Worm (Caenorhabditis elegans) whole organism, early embryonic: ENCODE data around the gene srxa-15.

ENCODE experiments used
- aly-1 ChIP-seq: sonication (generic microtip); optimal IDR thresholded peaks from 2 replicates; lab custom pipeline; 2016; ENCODE audit warnings: missing genetic modification characterization, missing compliant biosample characterization
- ama-1 ChIP-seq: fragments of 150-350 bp; optimal IDR thresholded peaks from 2 replicates; lab custom pipeline; 2014
- ceh-36 ChIP-seq: sonication (generic microtip); optimal IDR thresholded peaks from 2 replicates; lab custom pipeline; 2016; ENCODE audit warnings: missing genetic modification characterization, inconsistent platforms, missing compliant biosample characterization
- ets-7 ChIP-seq: sonication (generic microtip); optimal IDR thresholded peaks from 2 replicates; lab custom pipeline; 2016; ENCODE audit warnings: missing genotype, missing genetic modification characterization, missing compliant biosample characterization
- hmg-4 ChIP-seq: fragments of 200-800 bp; sonication (Bioruptor generic); optimal IDR thresholded peaks from 2 replicates; lab custom pipeline; 2018; ENCODE audit warnings: mild to moderate bottlenecking, missing genetic modification characterization, missing compliant biosample characterization
- hnd-1 ChIP-seq: sonication (generic microtip); optimal IDR thresholded peaks from 2 replicates; lab custom pipeline; 2016; ENCODE audit warnings: missing genetic modification characterization, missing compliant biosample characterization
- pes-1 ChIP-seq: fragments of 200-800 bp; sonication (Bioruptor generic); IDR thresholded peaks from 2 replicates; pipeline ENCODE4 v1.3.6; 2022; ENCODE audit warnings: missing genetic modification reagents, missing genetic modification characterization, missing compliant biosample characterization
- tbx-37 ChIP-seq: fragments of 200-800 bp; sonication (Bioruptor generic); conservative IDR thresholded peaks from 2 replicates; pipeline ENCODE4 v1.3.6; 2022; ENCODE audit warnings: missing genetic modification reagents, missing genetic modification characterization, missing compliant biosample characterization

ce11 chrV:20662474-20662873 is 20.5 kb downstream of the srxa-15 start:
- no peak for TF ChIP-seq hmg-4 (GFP tag; lab: Kevin White, UChicago)
- no peak for TF ChIP-seq ama-1
- no peak for TF ChIP-seq pes-1 (GFP tag; lab: Robert Waterston, UW)
- no peak for TF ChIP-seq ceh-36 (tag; lab: Kevin White, UChicago)
- no peak for TF ChIP-seq hnd-1 (tag; lab: Kevin White, UChicago)
- no peak for TF ChIP-seq aly-1 (tag; lab: Kevin White, UChicago)
- no peak for TF ChIP-seq ets-7 (tag; lab: Kevin White, UChicago)
- no peak for TF ChIP-seq tbx-37 (GFP tag; lab: Robert Waterston, UW)
